Fruit fly (Drosophila melanogaster) whole organism, embryonic: ENCODE data around the gene bark.

Experiments
- CG1832 ChIP-seq: fragments of 200-800 bp; sonication (Bioruptor generic); optimal IDR thresholded peaks from 2 replicates; lab custom pipeline; 2017; ENCODE audit warnings: missing biosample characterization, mild to moderate bottlenecking, missing genetic modification characterization, inconsistent platforms
- CG2889 ChIP-seq: fragments of 200-800 bp; sonication (Bioruptor generic); IDR thresholded peaks from 3 replicates; pipeline ENCODE4 v1.3.6; 2022; ENCODE audit warnings: missing biosample characterization, missing genetic modification characterization
- CG4854 ChIP-seq: fragments of 200-800 bp; sonication (Bioruptor generic); optimal IDR thresholded peaks from 2 replicates; lab custom pipeline; 2016; ENCODE audit warnings: missing biosample characterization, missing genetic modification characterization, inconsistent platforms
- CG8478 ChIP-seq: fragments of >200 bp; optimal IDR thresholded peaks from 2 replicates; lab custom pipeline; 2018
- Ets65A ChIP-seq: fragments of 200-800 bp; sonication (Bioruptor generic); peaks from one replicate; lab custom pipeline; 2016; ENCODE audit warnings: missing biosample characterization, missing genetic modification characterization
- Max ChIP-seq: fragments of 200-800 bp; sonication (Bioruptor generic); optimal IDR thresholded peaks from 2 replicates; lab custom pipeline; 2016; ENCODE audit warnings: missing biosample characterization, mild to moderate bottlenecking, missing genetic modification characterization
- NfI ChIP-seq: fragments of 200-800 bp; sonication (Bioruptor generic); optimal IDR thresholded peaks from 3 replicates; lab custom pipeline; 2018; ENCODE audit warnings: missing biosample characterization, mild to moderate bottlenecking, missing genetic modification characterization, moderate library complexity
- Trl ChIP-seq, 3 experiments: fragments of >200 bp in 2 of 3; fragments of 200-800 bp in 1 of 3; sonication (Bioruptor generic) in 1 of 3; optimal IDR thresholded peaks; 2 replicates in 1 of 3; 3 replicates in 2 of 3; lab custom pipeline; 2016 to 2017; ENCODE audit warnings: missing biosample characterization in 1 of 3, missing genetic modification characterization in 1 of 3
- Usf ChIP-seq: fragments of 200-800 bp; sonication (Bioruptor generic); optimal IDR thresholded peaks from 2 replicates; lab custom pipeline; 2017; ENCODE audit warnings: missing genotype, missing biosample characterization, missing genetic modification characterization
- pfk ChIP-seq: fragments of 200-800 bp; sonication (Bioruptor generic); optimal IDR thresholded peaks from 2 replicates; lab custom pipeline; 2018; ENCODE audit warnings: missing biosample characterization, mild to moderate bottlenecking, missing genetic modification characterization, moderate library complexity
- psq ChIP-seq: fragments of 200-800 bp; sonication (Bioruptor generic); optimal IDR thresholded peaks from 2 replicates; lab custom pipeline; 2017; ENCODE audit warnings: missing biosample characterization, missing genetic modification characterization
- ssp ChIP-seq: fragments of 200-800 bp; sonication (Bioruptor generic); IDR thresholded peaks from 2 replicates; pipeline ENCODE4 v1.3.6; 2022; ENCODE audit warnings: missing biosample characterization, missing genetic modification characterization
- unpg ChIP-seq: fragments of 200-800 bp; sonication (Bioruptor generic); optimal IDR thresholded peaks from 3 replicates; lab custom pipeline; 2018; ENCODE audit warnings: missing biosample characterization, mild to moderate bottlenecking, missing genetic modification characterization, moderate library complexity

DNA sequence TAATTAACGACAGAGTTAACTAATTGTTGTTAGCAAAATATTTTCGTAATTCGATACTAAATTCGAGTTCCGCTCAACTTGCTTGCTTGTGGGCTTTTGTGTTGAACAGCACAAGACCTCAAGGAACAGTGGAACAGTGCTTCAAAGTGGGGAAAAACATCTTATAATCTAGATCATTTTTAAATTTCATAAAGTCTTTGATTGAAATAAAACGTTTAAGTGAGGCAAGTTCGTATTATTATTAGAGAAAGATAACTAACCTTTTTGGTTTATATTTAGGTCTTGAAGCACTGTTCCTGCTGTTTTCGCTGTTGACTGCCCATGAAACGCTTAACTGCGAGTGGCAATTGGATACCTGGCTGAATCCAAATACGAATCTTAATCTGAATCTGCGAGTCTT lies 57.2 kb downstream of the bark start:
- TF ChIP-seq Usf (GFP tag; lab: Kevin White, UChicago) (no peak), CG2889 (no peak), Trl (optimal IDR thresholded peaks at IDR 0.05; lab: Kevin White, UChicago) (no peak), Trl (GFP tag; optimal IDR thresholded peaks at IDR 0.05; lab: Kevin White, UChicago) (no peak), Ets65A (GFP tag; lab: Kevin White, UChicago) (peak; percentile 44), CG8478 (no peak), unpg (GFP tag; lab: Kevin White, UChicago) (peak; percentile 33), Max (GFP tag; lab: Kevin White, UChicago) (no peak), psq (GFP tag; lab: Kevin White, UChicago) (no peak), CG1832 (no peak), NfI (no peak), CG4854 (GFP tag; lab: Kevin White, UChicago) (no peak), ssp (no peak), pfk (GFP tag; lab: Kevin White, UChicago) (no peak)
